Fruit fly (Drosophila melanogaster): Measurements from ENCODE around the gene ND-13B.

dm6 chr3L:10659524-10659923 lies 34.4 kb downstream of the ND-13B start:
- peak; percentile 57 for TF ChIP-seq nau (GFP tag; optimal IDR thresholded peaks at IDR 0.05)
- no peak for TF ChIP-seq CG2202 (tag; optimal IDR thresholded peaks at IDR 0.05)
- no peak for TF ChIP-seq Ets97D (GFP tag; optimal IDR thresholded peaks at IDR 0.05)
- TF ChIP-seq CG4730 (GFP tag; IDR thresholded peaks at IDR 0.05): no peak
- no peak for TF ChIP-seq CG12659 (GFP tag; optimal IDR thresholded peaks at IDR 0.05)
- TF ChIP-seq kay (GFP tag; optimal IDR thresholded peaks at IDR 0.05): no peak
